Fruit fly (Drosophila melanogaster) S2 (cell line): ENCODE measurements around the gene GluRIIB.

Source experiments
- CG8478 ChIP-seq: fragments of >200 bp; optimal IDR thresholded peaks from 2 replicates; lab custom pipeline; 2018
- CTCF ChIP-seq, 2 experiments: fragments of >200 bp; optimal IDR thresholded peaks; 2 replicates each; lab custom pipeline; 2018

- no peak for TF ChIP-seq CTCF (optimal IDR thresholded peaks at IDR 0.05; lab: Kevin White, UChicago)
- TF ChIP-seq CG8478 (lab: Kevin White, UChicago): no peak
Measured at dm6 chr2L:5514946-5515345, 44.2 kb upstream of the GluRIIB start.
